Fruit fly (Drosophila melanogaster) whole organism, embryonic: ENCODE data around the gene CG3652.

Experiments
- Atf6 ChIP-seq: fragments of 200-800 bp; sonication (Bioruptor generic); IDR thresholded peaks from 2 replicates; pipeline ENCODE4 v1.3.6; 2022; ENCODE audit warnings: missing biosample characterization, missing genetic modification characterization
- BtbVII ChIP-seq: fragments of 200-800 bp; sonication (Bioruptor generic); optimal IDR thresholded peaks from 3 replicates; lab custom pipeline; 2017; ENCODE audit warnings: missing biosample characterization, mild to moderate bottlenecking, missing genetic modification characterization
- CG11247 ChIP-seq: fragments of 200-800 bp; sonication (Bioruptor generic); IDR thresholded peaks from 2 replicates; pipeline ENCODE4 v1.3.6; 2022; ENCODE audit warnings: missing biosample characterization, missing genetic modification characterization
- CG11456 ChIP-seq: fragments of 200-800 bp; sonication (Bioruptor generic); IDR thresholded peaks from 3 replicates; pipeline ENCODE4 v1.3.6; 2022; ENCODE audit warnings: missing biosample characterization, missing genetic modification characterization
- CG13287 ChIP-seq: fragments of 200-800 bp; sonication (Bioruptor generic); IDR thresholded peaks from 2 replicates; pipeline ENCODE4 v1.3.6; 2022; ENCODE audit warnings: missing biosample characterization, missing genetic modification characterization; ENCODE audit not compliant: partially characterized antibody
- CG17359 ChIP-seq: fragments of 200-800 bp; sonication (Bioruptor generic); optimal IDR thresholded peaks from 3 replicates; lab custom pipeline; 2018; ENCODE audit warnings: missing biosample characterization, mild to moderate bottlenecking, missing genetic modification characterization, moderate library complexity
- CG17912 ChIP-seq: fragments of 200-800 bp; sonication (Bioruptor generic); optimal IDR thresholded peaks from 2 replicates; lab custom pipeline; 2018; ENCODE audit warnings: missing biosample characterization, mild to moderate bottlenecking, missing genetic modification characterization
- CG1832 ChIP-seq: fragments of 200-800 bp; sonication (Bioruptor generic); optimal IDR thresholded peaks from 2 replicates; lab custom pipeline; 2017; ENCODE audit warnings: missing biosample characterization, mild to moderate bottlenecking, missing genetic modification characterization, inconsistent platforms
- CG18476 ChIP-seq: fragments of 200-800 bp; sonication (Bioruptor generic); optimal IDR thresholded peaks from 2 replicates; lab custom pipeline; 2016; ENCODE audit warnings: missing biosample characterization, mild to moderate bottlenecking, missing genetic modification characterization
- CG31388 ChIP-seq: fragments of 200-800 bp; sonication (Bioruptor generic); optimal IDR thresholded peaks from 2 replicates; lab custom pipeline; 2016; ENCODE audit warnings: missing biosample characterization, missing genetic modification characterization
- CG31441 ChIP-seq: fragments of 200-800 bp; sonication (Bioruptor generic); IDR thresholded peaks from 2 replicates; pipeline ENCODE4 v1.3.6; 2022; ENCODE audit warnings: missing biosample characterization, missing genetic modification characterization
- CG32532 ChIP-seq: fragments of 200-800 bp; sonication (Bioruptor generic); IDR thresholded peaks from 2 replicates; pipeline ENCODE4 v1.3.6; 2022; ENCODE audit warnings: missing biosample characterization, missing genetic modification characterization
- CG3838 ChIP-seq: fragments of 200-800 bp; sonication (Bioruptor generic); optimal IDR thresholded peaks from 3 replicates; lab custom pipeline; 2016; ENCODE audit warnings: missing biosample characterization, missing genetic modification characterization
- CG6765 ChIP-seq: fragments of 200-800 bp; sonication (Bioruptor generic); optimal IDR thresholded peaks from 3 replicates; lab custom pipeline; 2017; ENCODE audit warnings: missing biosample characterization, mild to moderate bottlenecking, missing genetic modification characterization
- CG6854 ChIP-seq: fragments of 200-800 bp; sonication (Bioruptor generic); optimal IDR thresholded peaks from 3 replicates; lab custom pipeline; 2017; ENCODE audit warnings: missing biosample characterization, mild to moderate bottlenecking, missing genetic modification characterization
- CG8089 ChIP-seq: fragments of 200-800 bp; sonication (Bioruptor generic); optimal IDR thresholded peaks from 3 replicates; lab custom pipeline; 2016; ENCODE audit warnings: missing biosample characterization, missing genetic modification characterization
- CG8388 ChIP-seq: fragments of 200-800 bp; sonication (Bioruptor generic); optimal IDR thresholded peaks from 2 replicates; lab custom pipeline; 2019; ENCODE audit warnings: missing biosample characterization, mild to moderate bottlenecking, missing genetic modification characterization, moderate library complexity
- CG9817 ChIP-seq: fragments of 200-800 bp; sonication (Bioruptor generic); optimal IDR thresholded peaks from 2 replicates; lab custom pipeline; 2018; ENCODE audit warnings: missing biosample characterization, mild to moderate bottlenecking, missing genetic modification characterization, moderate library complexity
- CHES-1-like ChIP-seq: fragments of 200-800 bp; sonication (Bioruptor generic); optimal IDR thresholded peaks from 2 replicates; lab custom pipeline; 2016; ENCODE audit warnings: missing biosample characterization, missing genetic modification characterization
- Dbx ChIP-seq: fragments of 200-800 bp; sonication (Bioruptor generic); IDR thresholded peaks from 3 replicates; pipeline ENCODE4 v1.3.6; 2022; ENCODE audit warnings: missing biosample characterization, missing genetic modification characterization
- Ets97D ChIP-seq: fragments of 200-800 bp; sonication (Bioruptor generic); optimal IDR thresholded peaks from 3 replicates; lab custom pipeline; 2016; ENCODE audit warnings: missing biosample characterization, missing genetic modification characterization
- Fer3 ChIP-seq: fragments of 200-800 bp; sonication (Bioruptor generic); optimal IDR thresholded peaks from 2 replicates; lab custom pipeline; 2018; ENCODE audit warnings: missing biosample characterization, mild to moderate bottlenecking, missing genetic modification characterization, moderate library complexity
- H2.0 ChIP-seq: fragments of 200-800 bp; sonication (Bioruptor generic); IDR thresholded peaks from 2 replicates; pipeline ENCODE4 v1.3.6; 2022; ENCODE audit warnings: missing biosample characterization, missing genetic modification characterization
- HLH54F ChIP-seq: fragments of 200-800 bp; sonication (Bioruptor generic); optimal IDR thresholded peaks from 3 replicates; lab custom pipeline; 2016; ENCODE audit warnings: missing biosample characterization, missing genetic modification characterization
- Hr78 ChIP-seq, 2 experiments: fragments of 200-800 bp in 1 of 2; fragments of >200 bp in 1 of 2; sonication (Bioruptor generic) in 1 of 2; optimal IDR thresholded peaks; 2 replicates each; lab custom pipeline; 2017 to 2019; ENCODE audit warnings: missing biosample characterization in 2 of 2, missing genetic modification characterization in 2 of 2, mild to moderate bottlenecking in 1 of 2, moderate library complexity in 1 of 2
- Hsf ChIP-seq: fragments of 200-800 bp; sonication (Bioruptor generic); optimal IDR thresholded peaks from 3 replicates; lab custom pipeline; 2016; ENCODE audit warnings: missing biosample characterization, missing genetic modification characterization
- Oaz ChIP-seq: fragments of 200-800 bp; sonication (Bioruptor generic); IDR thresholded peaks from 2 replicates; pipeline ENCODE4 v1.3.6; 2022; ENCODE audit warnings: missing biosample characterization, missing genetic modification characterization
- Scr ChIP-seq: fragments of 200-800 bp; sonication (Bioruptor generic); IDR thresholded peaks from 2 replicates; pipeline ENCODE4 v1.3.6; 2022; ENCODE audit warnings: missing biosample characterization, missing genetic modification characterization; ENCODE audit not compliant: partially characterized antibody
- Taf1 ChIP-seq: fragments of 200-800 bp; sonication (Bioruptor generic); IDR thresholded peaks from 2 replicates; pipeline ENCODE4 v1.3.6; 2022; ENCODE audit warnings: missing biosample characterization, missing genetic modification characterization
- Vsx1 ChIP-seq: fragments of 200-800 bp; sonication (Bioruptor generic); optimal IDR thresholded peaks from 2 replicates; lab custom pipeline; 2017; ENCODE audit warnings: missing biosample characterization, mild to moderate bottlenecking, missing genetic modification characterization, missing genetic modification reagents
- Xbp1 ChIP-seq: fragments of 200-800 bp; sonication (Bioruptor generic); optimal IDR thresholded peaks from 3 replicates; lab custom pipeline; 2016; ENCODE audit warnings: missing biosample characterization, mild to moderate bottlenecking, missing genetic modification characterization
- abd-A ChIP-seq: fragments of 200-800 bp; sonication (Bioruptor generic); optimal IDR thresholded peaks from 3 replicates; lab custom pipeline; 2019; ENCODE audit warnings: missing biosample characterization, mild to moderate bottlenecking, missing genetic modification characterization, moderate library complexity
- cg ChIP-seq: fragments of 200-800 bp; sonication (Bioruptor generic); optimal IDR thresholded peaks from 3 replicates; lab custom pipeline; 2019; ENCODE audit warnings: missing biosample characterization, mild to moderate bottlenecking, missing genetic modification characterization, moderate library complexity
- corto ChIP-seq: fragments of 200-800 bp; sonication (Bioruptor generic); optimal IDR thresholded peaks from 2 replicates; lab custom pipeline; 2016; ENCODE audit warnings: missing biosample characterization, mild to moderate bottlenecking, missing genetic modification characterization, moderate library complexity
- cwo ChIP-seq: fragments of 200-800 bp; sonication (Bioruptor generic); optimal IDR thresholded peaks from 3 replicates; lab custom pipeline; 2017; ENCODE audit warnings: missing biosample characterization, missing genetic modification characterization, mild to moderate bottlenecking, moderate library complexity, missing genetic modification reagents
- emc ChIP-seq: fragments of 200-800 bp; sonication (Bioruptor generic); optimal IDR thresholded peaks from 2 replicates; lab custom pipeline; 2016; ENCODE audit warnings: missing biosample characterization, missing genetic modification characterization
- eve ChIP-seq, 2 experiments: fragments of >200 bp; optimal IDR thresholded peaks; 2 replicates each; lab custom pipeline; 2017; ENCODE audit warnings: missing biosample characterization in 2 of 2, missing genetic modification characterization in 2 of 2
- gro ChIP-seq: fragments of 200-800 bp; sonication (Bioruptor generic); optimal IDR thresholded peaks from 2 replicates; lab custom pipeline; 2016; ENCODE audit warnings: missing biosample characterization, missing genetic modification characterization
- lmd ChIP-seq: fragments of 200-800 bp; sonication (Bioruptor generic); IDR thresholded peaks from 2 replicates; pipeline ENCODE4 v1.3.6; 2022; ENCODE audit warnings: missing biosample characterization, missing genetic modification characterization
- lov ChIP-seq, 2 experiments: fragments of 200-800 bp in 1 of 2; fragments of >200 bp in 1 of 2; sonication (Bioruptor generic) in 1 of 2; IDR thresholded peaks in 1 of 2; optimal IDR thresholded peaks in 1 of 2; 2 replicates in 1 of 2; 3 replicates in 1 of 2; pipeline versions ENCODE4 v1.3.6 to Lab custom; 2017 to 2022; ENCODE audit warnings: missing biosample characterization in 1 of 2, missing genetic modification characterization in 1 of 2
- mld ChIP-seq: fragments of 200-800 bp; sonication (Bioruptor generic); IDR thresholded peaks from 3 replicates; pipeline ENCODE4 v1.3.6; 2022; ENCODE audit warnings: missing biosample characterization, missing genetic modification characterization; ENCODE audit not compliant: partially characterized antibody
- sens-2 ChIP-seq: fragments of 200-800 bp; sonication (Bioruptor generic); IDR thresholded peaks from 2 replicates; pipeline ENCODE4 v1.3.6; 2022; ENCODE audit warnings: missing biosample characterization, missing genetic modification characterization
- shn ChIP-seq: fragments of 200-800 bp; sonication (Bioruptor generic); optimal IDR thresholded peaks from 3 replicates; lab custom pipeline; 2016; ENCODE audit warnings: missing biosample characterization, missing genetic modification characterization
- slbo ChIP-seq: fragments of 200-800 bp; sonication (Bioruptor generic); IDR thresholded peaks from 2 replicates; pipeline ENCODE4 v1.3.6; 2022; ENCODE audit warnings: missing biosample characterization, missing genetic modification characterization
- sna ChIP-seq: fragments of 200-800 bp; sonication (Bioruptor generic); IDR thresholded peaks from 2 replicates; pipeline ENCODE4 v1.3.6; 2022; ENCODE audit warnings: missing biosample characterization, missing genetic modification characterization; ENCODE audit not compliant: partially characterized antibody
- sqz ChIP-seq: fragments of 200-800 bp; sonication (Bioruptor generic); optimal IDR thresholded peaks from 3 replicates; lab custom pipeline; 2018; ENCODE audit warnings: missing biosample characterization, mild to moderate bottlenecking, missing genetic modification characterization
- vfl ChIP-seq: fragments of 200-800 bp; sonication (Bioruptor generic); optimal IDR thresholded peaks from 2 replicates; lab custom pipeline; 2016; ENCODE audit warnings: missing biosample characterization, missing genetic modification characterization
- wdn ChIP-seq: fragments of 200-800 bp; sonication (Bioruptor generic); IDR thresholded peaks from 2 replicates; pipeline ENCODE4 v1.3.6; 2022; ENCODE audit warnings: missing biosample characterization, missing genetic modification characterization
- z ChIP-seq: fragments of 200-800 bp; sonication (Bioruptor generic); IDR thresholded peaks from 3 replicates; pipeline ENCODE4 v1.3.6; 2022; ENCODE audit warnings: missing biosample characterization, missing genetic modification characterization

CG3652 gene

DNA sequence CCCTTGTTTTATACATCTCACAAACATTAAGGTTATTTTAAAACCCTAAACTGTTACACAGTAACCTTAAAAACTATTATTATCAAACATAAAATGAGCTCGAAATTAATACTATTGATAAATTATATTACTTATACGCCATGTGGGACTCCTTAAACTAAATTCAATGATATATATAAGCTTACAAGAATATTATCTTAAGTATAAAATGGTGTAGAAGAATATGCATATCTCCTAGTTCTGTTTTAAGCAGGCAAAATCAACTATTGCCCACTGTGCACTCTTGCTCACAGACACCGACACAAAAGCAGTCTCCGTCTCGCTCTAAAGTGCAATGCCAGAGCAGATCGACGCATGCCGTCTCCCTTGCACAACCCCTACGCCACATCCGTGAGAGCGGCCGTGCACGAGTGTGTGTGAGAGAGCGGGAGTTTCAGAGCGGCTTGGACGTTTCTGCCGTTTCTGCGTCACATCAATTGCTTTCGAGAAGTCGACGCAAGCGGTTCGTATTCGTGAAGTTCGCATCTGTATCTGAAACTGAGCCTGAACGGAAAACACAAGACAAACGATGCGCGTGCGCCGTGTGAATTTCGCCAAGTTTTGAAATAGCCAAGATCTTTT is 22.1 kb downstream of the CG3652 start (continued):
- TF ChIP-seq gro (GFP tag; lab: Kevin White, UChicago) (no peak), Atf6 (no peak), CG6765 (GFP tag; lab: Kevin White, UChicago) (no peak), CG11247 (GFP tag; lab: Robert Waterston, UW) (no peak), cwo (GFP tag; lab: Kevin White, UChicago) (no peak), Oaz (GFP tag; lab: Robert Waterston, UW) (no peak), eve (GFP tag; optimal IDR thresholded peaks at IDR 0.05; lab: Kevin White, UChicago) (peak in 1 of 2 experiments; percentile 73), z (GFP tag; lab: Robert Waterston, UW) (no peak), CG31441 (GFP tag; lab: Robert Waterston, UW) (peak; percentile 88), H2.0 (no peak), shn (GFP tag; lab: Kevin White, UChicago) (peak; percentile 9), CG8388 (GFP tag; lab: Kevin White, UChicago) (peak; percentile 72), mld (no peak), cg (GFP tag; lab: Kevin White, UChicago) (peak; percentile 98), CG17359 (tag; lab: Kevin White, UChicago) (peak; percentile 46), CG1832 (GFP tag; lab: Kevin White, UChicago) (peak; percentile 92), HLH54F (no peak), vfl (no peak), Ets97D (no peak), corto (no peak), CG31388 (no peak), CG11456 (no peak), sqz (GFP tag; lab: Kevin White, UChicago) (peak; percentile 47), CG3838 (GFP tag; lab: Kevin White, UChicago) (no peak), CG17912 (GFP tag; lab: Kevin White, UChicago) (no peak), sna (GFP tag; lab: Robert Waterston, UW) (no peak), Taf1 (GFP tag; lab: Robert Waterston, UW) (no peak), lmd (GFP tag; lab: Robert Waterston, UW) (peak; percentile 47; the same call in 1 of the 2 replicates), CG8089 (GFP tag; lab: Kevin White, UChicago) (no peak), CG6854 (GFP tag; lab: Kevin White, UChicago) (no peak), CG32532 (no peak), Fer3 (no peak), Scr (0 out of 2 replicates have a peak, but pooled peaks have one; percentile 15), CG18476 (GFP tag; lab: Kevin White, UChicago) (peak; percentile 31), Vsx1 (GFP tag; lab: Kevin White, UChicago) (no peak), BtbVII (peak; percentile 41), Hsf (GFP tag; lab: Kevin White, UChicago) (no peak), CG9817 (no peak), Xbp1 (GFP tag; lab: Kevin White, UChicago) (peak; percentile 42), abd-A (tag; lab: Kevin White, UChicago) (no peak), Hr78 (GFP tag; optimal IDR thresholded peaks at IDR 0.05; lab: Kevin White, UChicago) (peak in 1 of 2 experiments; percentile 60), Dbx (no peak), wdn (GFP tag; lab: Robert Waterston, UW) (no peak), CHES-1-like (GFP tag; lab: Kevin White, UChicago) (no peak), sens-2 (GFP tag; lab: Robert Waterston, UW) (no peak), slbo (GFP tag; lab: Robert Waterston, UW) (0 out of 2 replicates have a peak, but pooled peaks have one; percentile 8), CG13287 (GFP tag; lab: Robert Waterston, UW) (peak; percentile 43; the same call in 1 of the 2 replicates), emc (GFP tag; lab: Kevin White, UChicago) (no peak), lov (optimal IDR thresholded peaks at IDR 0.05; lab: Kevin White, UChicago) (peak; percentile 20), lov (GFP tag; IDR thresholded peaks at IDR 0.05; lab: Robert Waterston, UW) (0 out of 3 replicates have a peak, but pooled peaks have one; percentile 7)
